Worm (Caenorhabditis elegans) whole organism, L1 larva: ENCODE results near the gene elt-1.

Source experiments
- alr-1 ChIP-seq: fragments of 200-800 bp; sonication (Bioruptor generic); optimal IDR thresholded peaks from 2 replicates; lab custom pipeline; 2018; ENCODE audit warnings: borderline replicate concordance, mild to moderate bottlenecking, missing genetic modification characterization, missing compliant biosample characterization
- ceh-88 ChIP-seq: fragments of 200-800 bp; sonication (Bioruptor generic); IDR thresholded peaks from 2 replicates; pipeline ENCODE4 v1.3.6; 2022; ENCODE audit warnings: missing genetic modification characterization, missing compliant biosample characterization
- efl-1 ChIP-seq, 4 experiments: fragments of 150-350 bp; optimal IDR thresholded peaks in 3 of 4; peaks in 1 of 4; 1 replicate in 1 of 4; 2 replicates in 3 of 4; lab custom pipeline; 2014; ENCODE audit warnings: missing biosample characterization in 2 of 4, missing genetic modification characterization in 2 of 4, missing genetic modification reagents in 2 of 4
- elt-2 ChIP-seq: sonication (generic microtip); optimal IDR thresholded peaks from 2 replicates; lab custom pipeline; 2016; ENCODE audit warnings: missing genetic modification characterization, mild to moderate bottlenecking, inconsistent platforms, missing compliant biosample characterization, missing genetic modification reagents
- elt-3 ChIP-seq, 6 experiments: fragments of 150-350 bp in 1 of 6; sonication (generic microtip); optimal IDR thresholded peaks; 2 replicates each; lab custom pipeline; 2017 to 2018; ENCODE audit warnings: missing biosample characterization in 6 of 6, missing genetic modification characterization in 6 of 6, inconsistent platforms in 1 of 6
- fos-1 ChIP-seq: fragments of 150-350 bp; optimal IDR thresholded peaks from 2 replicates; lab custom pipeline; 2014; ENCODE audit warnings: missing biosample characterization, missing genetic modification characterization
- nhr-19 ChIP-seq: fragments of 200-800 bp; sonication (Bioruptor generic); conservative IDR thresholded peaks from 2 replicates; pipeline ENCODE4 v1.3.6; 2022; ENCODE audit warnings: missing genetic modification characterization, missing compliant biosample characterization
- nhr-85 ChIP-seq: sonication (generic microtip); peaks from one replicate; lab custom pipeline; 2016; ENCODE audit warnings: missing genetic modification characterization, inconsistent platforms, missing compliant biosample characterization
- pag-3 ChIP-seq: sonication (generic microtip); optimal IDR thresholded peaks from 2 replicates; lab custom pipeline; 2017; ENCODE audit warnings: missing genetic modification characterization, mild to moderate bottlenecking, missing compliant biosample characterization, antibody characterized with exemption, borderline replicate concordance; ENCODE audit not compliant: insufficient read depth
- pqm-1 ChIP-seq: sonication (generic microtip); optimal IDR thresholded peaks from 3 replicates; lab custom pipeline; 2017; ENCODE audit warnings: missing biosample characterization, missing genetic modification characterization
- snpc-4 ChIP-seq: fragments of 150-350 bp; optimal IDR thresholded peaks from 2 replicates; lab custom pipeline; 2014; ENCODE audit warnings: missing biosample characterization, missing genetic modification characterization
- unc-98 ChIP-seq: fragments of 200-800 bp; sonication (Bioruptor generic); IDR thresholded peaks from 2 replicates; pipeline ENCODE4 v1.3.6; 2022; ENCODE audit warnings: missing genetic modification characterization, missing compliant biosample characterization

ce11 chrIV:9592413-9592812, 22.4 kb upstream of the elt-1 start, which contains the start of gene pei-1:
- no peak for TF ChIP-seq snpc-4 (tag; lab: Kevin White, UChicago)
- TF ChIP-seq nhr-19 (GFP tag; lab: Robert Waterston, UW) = no peak
- TF ChIP-seq elt-2 = no peak
- no peak for TF ChIP-seq elt-3 (tag; optimal IDR thresholded peaks at IDR 0.05; lab: Kevin White, UChicago)
- TF ChIP-seq fos-1 = no peak
- no peak for TF ChIP-seq efl-1 (optimal IDR thresholded peaks at IDR 0.05; lab: Kevin White, UChicago)
- TF ChIP-seq efl-1 (GFP tag; optimal IDR thresholded peaks at IDR 0.05 in 1 of 2; lab: Kevin White, UChicago) = no peak
- no peak for TF ChIP-seq unc-98
- no peak for TF ChIP-seq ceh-88
- TF ChIP-seq alr-1 = no peak
- TF ChIP-seq pag-3 (tag; lab: Kevin White, UChicago) = no peak
- no peak for TF ChIP-seq pqm-1
- TF ChIP-seq nhr-85 = no peak
